Fruit fly (Drosophila melanogaster): Measurements from ENCODE around the gene Cph.

The Cph gene

dm6 chrX:7094861-7095260, 42.7 kb upstream of the Cph start (continued):
- TF ChIP-seq sd (tag; optimal IDR thresholded peaks at IDR 0.05), result no peak
- no peak for TF ChIP-seq CG13287 (GFP tag; IDR thresholded peaks at IDR 0.05; ENCODE audit: partially characterized antibody)
- TF ChIP-seq CG4707 (GFP tag; optimal IDR thresholded peaks at IDR 0.05), result peak; percentile 23
- peak; percentile 1 for TF ChIP-seq HHEX (GFP tag; optimal IDR thresholded peaks at IDR 0.05)
- TF ChIP-seq CG6854 (GFP tag; optimal IDR thresholded peaks at IDR 0.05), result no peak
- TF ChIP-seq CG3163 (GFP tag; optimal IDR thresholded peaks at IDR 0.05), result no peak
- TF ChIP-seq CG13894 (tag; optimal IDR thresholded peaks at IDR 0.05), result no peak
- TF ChIP-seq D19A (tag; optimal IDR thresholded peaks at IDR 0.05), result peak; percentile 61
- TF ChIP-seq tio (GFP tag; optimal IDR thresholded peaks at IDR 0.05), result peak; percentile 12
- TF ChIP-seq CG14860 (GFP tag; IDR thresholded peaks at IDR 0.05; ENCODE audit: partially characterized antibody), result no peak
- TF ChIP-seq CG11695 (GFP tag; IDR thresholded peaks at IDR 0.05), result no peak
- no peak for TF ChIP-seq CG2875 (GFP tag; optimal IDR thresholded peaks at IDR 0.05)
- no peak for TF ChIP-seq Neu2 (GFP tag; optimal IDR thresholded peaks at IDR 0.05; ENCODE audit: borderline replicate concordance)
- TF ChIP-seq Xrp1 (GFP tag; IDR thresholded peaks at IDR 0.05), result 0 out of 2 replicates have a peak, but pooled peaks have one; percentile 56
- no peak for TF ChIP-seq tx (GFP tag; optimal IDR thresholded peaks at IDR 0.05)
- peak; percentile 26 for TF ChIP-seq CG30403 (GFP tag; optimal IDR thresholded peaks at IDR 0.05)
- TF ChIP-seq stwl (tag; optimal IDR thresholded peaks at IDR 0.05), result no peak
- TF ChIP-seq disco-r (GFP tag; optimal IDR thresholded peaks at IDR 0.05), result no peak
- TF ChIP-seq wdn (GFP tag; IDR thresholded peaks at IDR 0.05), result no peak
- peak; percentile 53 for TF ChIP-seq Xbp1 (GFP tag; optimal IDR thresholded peaks at IDR 0.05)
- TF ChIP-seq br (optimal IDR thresholded peaks at IDR 0.05), result no peak
- TF ChIP-seq CG7987 (GFP tag; optimal IDR thresholded peaks at IDR 0.05), result no peak
- no peak for TF ChIP-seq Abd-B (GFP tag; optimal IDR thresholded peaks at IDR 0.05)
- TF ChIP-seq CG31441 (GFP tag; IDR thresholded peaks at IDR 0.05), result peak; percentile 50
- TF ChIP-seq Gsc (GFP tag; IDR thresholded peaks at IDR 0.05), result no peak
- TF ChIP-seq rib (GFP tag; IDR thresholded peaks at IDR 0.05), result no peak
- TF ChIP-seq CG15696 (tag; optimal IDR thresholded peaks at IDR 0.05), result no peak
- TF ChIP-seq hb (GFP tag; IDR thresholded peaks at IDR 0.05; ENCODE audit: partially characterized antibody), result no peak
- TF ChIP-seq inv (GFP tag; IDR thresholded peaks at IDR 0.05; ENCODE audit: partially characterized antibody), result no peak
- no peak for TF ChIP-seq seq (GFP tag; IDR thresholded peaks at IDR 0.05)
- no peak for TF ChIP-seq CG3281 (GFP tag; optimal IDR thresholded peaks at IDR 0.05)
- TF ChIP-seq CG7963 (GFP tag; IDR thresholded peaks at IDR 0.05; ENCODE audit: partially characterized antibody), result no peak

- no peak for TF ChIP-seq zen2 (GFP tag; IDR thresholded peaks at IDR 0.05; ENCODE audit: partially characterized antibody)
- peak; percentile 50 for TF ChIP-seq pb (GFP tag; optimal IDR thresholded peaks at IDR 0.05)
- TF ChIP-seq CG18011 (GFP tag; optimal IDR thresholded peaks at IDR 0.05), result no peak
- no peak for TF ChIP-seq fru (optimal IDR thresholded peaks at IDR 0.05)
- peak; percentile 51 for TF ChIP-seq CG14710 (tag; optimal IDR thresholded peaks at IDR 0.05)
- peak; percentile 87 for TF ChIP-seq Ets65A (GFP tag)
- TF ChIP-seq gsb-n (tag; optimal IDR thresholded peaks at IDR 0.05), result peak; percentile 51
- peak; percentile 86 for TF ChIP-seq CG12071 (GFP tag; optimal IDR thresholded peaks at IDR 0.05)
- 0 out of 3 replicates have a peak, but pooled peaks have one; percentile 43 for TF ChIP-seq Dbx (GFP tag; IDR thresholded peaks at IDR 0.05)
- no peak for TF ChIP-seq HLH4C (GFP tag; IDR thresholded peaks at IDR 0.05; ENCODE audit: partially characterized antibody)
- peak; percentile 23 for TF ChIP-seq CG3995 (GFP tag; optimal IDR thresholded peaks at IDR 0.05)
- TF ChIP-seq ro (GFP tag; IDR thresholded peaks at IDR 0.05), result peak; percentile 27; the same call in 1 of the 2 replicates
- TF ChIP-seq her (GFP tag; optimal IDR thresholded peaks at IDR 0.05), result peak; percentile 69
- peak; percentile 87 for TF ChIP-seq gem (tag; optimal IDR thresholded peaks at IDR 0.05)
- TF ChIP-seq CG6683 (GFP tag; optimal IDR thresholded peaks at IDR 0.05), result peak; percentile 21
- peak; percentile 89 for TF ChIP-seq Sox102F (GFP tag; optimal IDR thresholded peaks at IDR 0.05)
- TF ChIP-seq CG31441 (GFP tag; IDR thresholded peaks at IDR 0.05), result peak; percentile 64; the same call in 1 of the 2 replicates
- no peak for TF ChIP-seq ato (GFP tag; IDR thresholded peaks at IDR 0.05; ENCODE audit: partially characterized antibody)
- peak; percentile 83 for TF ChIP-seq H2.0 (GFP tag; IDR thresholded peaks at IDR 0.05)
- TF ChIP-seq tio (GFP tag; optimal IDR thresholded peaks at IDR 0.05), result peak; percentile 55
- TF ChIP-seq Bteb2 (GFP tag; optimal IDR thresholded peaks at IDR 0.05), result peak; percentile 51
Observed at dm6 chrX:7095292-7095911, 42.1 kb upstream of the Cph start.
